Fruit fly (Drosophila melanogaster): ENCODE results near the gene Mfe2.

Gene Mfe2

dm6 chrX:16270795-16271194, at the start of gene Mfe2:
Mfe2 (plus strand) TSS chrX:16270951.
- peak; percentile 50 for TF ChIP-seq CG17801 (GFP tag; optimal IDR thresholded peaks at IDR 0.05; ENCODE audit: partially characterized antibody)

- no peak for TF ChIP-seq CG17801 (GFP tag; optimal IDR thresholded peaks at IDR 0.05; ENCODE audit: partially characterized antibody)
Observed at dm6 chrX:16231292-16231691, 39.5 kb upstream of the Mfe2 start.

DNA sequence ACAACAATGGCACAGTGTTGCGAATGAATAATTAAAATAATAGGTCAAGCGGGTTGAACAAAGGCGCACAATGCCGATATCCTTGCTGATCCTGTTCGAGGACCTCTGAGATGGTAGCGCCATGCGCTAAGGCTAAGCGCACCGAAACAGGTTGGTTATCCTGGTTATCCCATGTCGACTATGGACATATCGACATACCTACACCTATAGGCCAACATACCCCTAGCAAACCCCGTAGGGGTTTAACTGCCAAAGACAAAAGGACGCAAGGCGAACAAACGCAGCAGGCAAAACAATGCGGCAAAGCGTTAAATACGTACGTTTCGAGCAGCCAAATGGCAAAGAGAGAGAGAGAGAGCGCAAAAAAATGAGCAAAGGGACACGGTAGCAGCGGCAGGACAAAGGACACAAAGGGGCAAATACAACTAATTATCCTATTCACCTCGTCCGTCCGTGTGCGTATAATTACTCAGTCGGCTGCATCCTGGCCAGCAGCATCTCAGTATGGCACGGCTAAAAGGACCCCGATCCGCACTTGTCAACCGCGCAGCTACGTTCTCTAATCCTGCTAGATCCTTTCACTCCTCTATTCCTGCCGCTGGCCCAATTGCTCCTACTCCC, 28.8 kb upstream of the Mfe2 start:
- no peak for TF ChIP-seq CG17801 (GFP tag; optimal IDR thresholded peaks at IDR 0.05; ENCODE audit: partially characterized antibody)

- no peak for TF ChIP-seq CG17801 (GFP tag; optimal IDR thresholded peaks at IDR 0.05; ENCODE audit: partially characterized antibody)
Observed at dm6 chrX:16243989-16244388, 26.8 kb upstream of the Mfe2 start.

DNA sequence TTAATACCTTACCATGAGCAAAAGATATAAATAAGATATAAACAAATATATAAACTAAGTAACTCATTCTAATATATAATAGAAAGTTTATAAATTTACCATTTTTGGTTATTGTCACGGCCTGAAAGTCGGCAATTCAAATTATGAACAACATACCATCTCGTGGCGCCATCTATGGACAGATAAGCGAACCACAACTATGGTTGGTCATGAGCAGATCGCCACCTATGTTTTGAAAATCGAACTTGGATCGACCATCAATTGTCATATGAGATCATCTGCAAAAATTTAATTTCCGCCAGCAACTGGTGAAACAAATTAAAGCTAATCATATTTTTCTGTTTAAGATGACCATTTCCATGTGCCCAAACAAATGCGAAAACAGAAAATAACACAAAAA, 26.0 kb upstream of the Mfe2 start:
- no peak for TF ChIP-seq CG17801 (GFP tag; optimal IDR thresholded peaks at IDR 0.05; ENCODE audit: partially characterized antibody)

DNA sequence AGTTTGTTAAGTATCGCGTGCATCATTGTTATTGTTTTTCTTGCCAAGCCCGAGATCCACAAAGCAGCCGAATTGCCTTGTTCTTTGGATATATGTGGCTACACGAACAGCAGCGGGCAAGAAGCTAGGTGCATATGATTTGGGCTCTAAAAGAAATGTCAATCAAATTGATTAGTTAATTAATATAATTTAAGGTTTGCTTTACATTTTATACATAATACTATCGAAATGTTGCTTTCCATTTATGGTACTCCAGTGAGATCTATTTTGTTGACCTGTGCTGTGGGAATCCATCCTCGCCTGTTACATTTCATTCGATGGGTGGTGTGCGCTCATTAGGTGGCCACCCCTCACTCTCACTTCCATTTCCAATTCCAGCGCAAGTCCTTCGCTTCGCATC, 7.3 kb upstream of the Mfe2 start:
- no peak for TF ChIP-seq CG17801 (GFP tag; optimal IDR thresholded peaks at IDR 0.05; ENCODE audit: partially characterized antibody)

DNA sequence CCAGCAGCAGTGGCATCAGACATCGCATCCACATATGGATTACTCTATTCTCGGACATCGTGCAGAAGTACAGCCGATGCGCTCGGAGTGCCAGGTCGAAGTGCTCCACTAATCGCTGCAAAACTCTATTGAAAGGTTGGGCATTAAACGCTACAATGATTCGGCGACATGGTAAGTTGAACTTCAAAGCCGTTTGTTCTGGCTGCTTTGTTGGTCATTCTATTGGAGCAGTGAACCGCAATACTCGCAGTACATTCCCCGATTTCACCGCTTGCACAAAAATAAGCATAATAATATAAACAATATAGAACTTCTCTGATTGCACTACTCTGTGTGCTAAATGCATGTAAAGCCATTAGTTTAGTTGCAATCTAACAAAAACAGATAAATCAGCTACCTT, 4.3 kb upstream of the Mfe2 start, which contains the start of gene CG12507:
CG12507 (minus strand) TSS at position 101 of the 400 bp plus-strand sequence.
- no peak for TF ChIP-seq CG17801 (GFP tag; optimal IDR thresholded peaks at IDR 0.05; ENCODE audit: partially characterized antibody)

DNA sequence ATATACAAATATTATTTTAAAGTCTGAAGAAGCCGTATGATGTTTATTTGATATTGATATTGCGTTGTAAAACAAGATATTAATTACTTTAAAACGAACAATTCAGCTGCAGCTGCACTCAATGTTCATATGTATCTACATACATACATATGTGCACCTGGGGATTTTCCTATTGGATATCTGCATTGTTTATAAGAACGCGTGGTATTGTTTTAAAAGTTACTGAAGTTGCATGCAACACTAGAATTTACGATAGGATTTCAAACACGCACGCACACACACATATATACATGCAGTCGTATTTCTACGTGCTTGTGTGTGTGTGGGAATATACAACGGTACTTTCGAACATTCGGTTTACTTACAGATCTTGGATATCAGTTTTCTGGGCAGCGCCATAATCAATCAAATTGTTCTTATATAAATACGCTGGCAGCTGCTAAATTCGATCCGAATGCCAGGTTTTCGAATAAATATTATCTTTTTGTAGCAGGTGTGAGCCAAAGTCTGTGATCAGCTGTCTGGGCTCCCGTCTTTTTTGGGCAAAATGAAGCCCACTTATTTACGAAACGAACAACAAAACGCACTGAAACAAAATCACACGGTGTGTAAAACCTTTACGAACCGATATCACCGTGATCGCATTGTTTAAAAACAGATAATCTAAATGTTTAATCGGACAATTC, 4.6 kb downstream of the Mfe2 start:
- no peak for TF ChIP-seq CG17801 (GFP tag; optimal IDR thresholded peaks at IDR 0.05; ENCODE audit: partially characterized antibody)

DNA sequence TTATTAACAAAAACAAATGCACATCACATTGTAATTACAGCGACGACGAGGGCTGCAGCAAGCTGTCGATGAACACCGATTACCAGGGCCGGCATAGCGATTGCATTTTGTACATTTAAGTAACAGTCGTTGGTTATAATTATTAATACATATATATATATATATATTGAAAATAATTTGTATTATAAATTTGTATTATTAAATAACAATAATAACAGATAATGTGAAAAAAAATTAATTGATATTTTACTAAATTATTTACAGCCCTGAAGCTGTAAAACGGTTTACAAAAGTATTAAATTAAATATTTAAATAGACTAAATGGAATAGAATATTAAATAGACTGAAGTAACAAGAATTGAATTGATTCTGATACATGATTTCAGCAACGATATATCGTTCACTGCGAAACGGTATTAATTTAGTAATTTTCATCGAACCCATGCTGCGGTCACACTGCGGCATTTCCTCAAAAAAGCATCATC, 5.1 kb downstream of the Mfe2 start, which contains the start of the genes kat80 and Prosalpha4:
kat80 (minus strand) TSS at position 327 of the 485 bp plus-strand sequence.
Prosalpha4 (plus strand) TSS at position 417 of the 485 bp plus-strand sequence.
- TF ChIP-seq CG17801 (GFP tag; optimal IDR thresholded peaks at IDR 0.05; ENCODE audit: partially characterized antibody): no peak

DNA sequence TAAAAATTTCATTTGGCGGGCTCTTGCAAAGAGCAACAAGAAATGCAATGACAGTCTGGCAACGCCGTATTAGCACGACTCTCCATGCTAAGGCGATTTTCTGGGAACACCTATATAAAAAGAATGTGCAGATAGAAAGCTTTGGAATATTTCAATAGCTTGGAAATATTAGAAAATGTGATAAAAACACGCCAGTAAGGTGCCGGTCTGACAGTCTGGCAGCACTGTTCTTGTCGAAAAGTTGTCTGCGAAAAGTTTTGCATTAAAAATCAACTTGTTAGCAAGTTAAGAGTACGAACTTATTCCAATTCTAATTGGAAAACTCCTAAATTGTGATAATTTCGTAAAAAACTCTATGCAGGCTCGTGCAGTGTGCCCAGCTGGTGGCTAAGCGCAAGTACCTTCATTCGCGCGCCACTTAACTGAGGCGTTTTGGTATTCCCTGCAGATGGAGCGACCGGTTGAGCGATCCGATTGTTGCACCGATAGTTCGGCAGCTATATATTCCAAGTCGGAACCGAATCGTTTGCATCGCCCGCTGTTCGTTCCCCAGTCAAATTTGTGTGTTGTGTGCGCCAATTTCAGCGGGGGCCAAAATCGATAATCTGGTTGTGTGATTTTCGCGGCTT, 7.2 kb downstream of the Mfe2 start, which contains the start of gene eas:
eas (plus strand) TSS at position 451 of the 629 bp plus-strand sequence.
- TF ChIP-seq CG17801 (GFP tag; optimal IDR thresholded peaks at IDR 0.05; ENCODE audit: partially characterized antibody): no peak

DNA sequence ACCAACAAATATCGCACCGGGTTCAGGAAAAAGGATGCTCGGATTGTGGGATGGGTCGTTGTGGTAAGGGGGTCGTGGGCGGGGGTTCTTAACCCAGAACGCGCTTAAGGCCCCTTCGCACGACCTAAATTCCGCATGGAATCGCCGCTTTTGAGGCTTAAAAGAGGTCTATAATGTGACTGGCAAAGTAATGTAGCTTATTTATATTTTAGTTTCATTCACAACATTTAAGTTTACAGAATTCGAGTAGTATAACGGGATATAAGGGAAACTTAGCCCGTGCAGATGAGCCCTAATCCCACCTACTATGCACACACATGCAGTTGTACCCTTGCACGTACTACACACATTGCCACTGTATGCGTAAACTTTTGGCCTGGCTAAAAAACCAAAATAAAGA, 8.0 kb downstream of the Mfe2 start:
- TF ChIP-seq CG17801 (GFP tag; optimal IDR thresholded peaks at IDR 0.05; ENCODE audit: partially characterized antibody): peak; percentile 86

dm6 chrX:16279340-16279941, 8.7 kb downstream of the Mfe2 start:
- peak; percentile 45 for TF ChIP-seq CG17801 (GFP tag; optimal IDR thresholded peaks at IDR 0.05; ENCODE audit: partially characterized antibody)

DNA sequence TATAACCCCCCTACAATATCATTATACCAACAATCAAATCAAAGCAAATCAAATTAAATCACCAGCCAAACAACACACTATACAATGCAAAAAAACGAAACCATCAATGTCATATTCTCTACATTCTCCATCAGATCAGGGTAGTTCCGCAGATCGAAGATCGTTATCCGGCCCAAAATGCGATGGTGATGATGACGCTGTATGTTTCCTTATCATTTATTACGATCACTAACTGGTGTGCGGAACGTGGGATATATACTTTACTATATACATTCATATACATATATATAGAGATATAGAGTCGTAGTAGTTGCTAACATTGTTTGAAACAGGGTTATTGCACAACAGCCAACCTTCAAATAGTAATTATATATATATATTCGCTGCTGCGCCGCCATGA, 10.6 kb downstream of the Mfe2 start:
- TF ChIP-seq CG17801 (GFP tag; optimal IDR thresholded peaks at IDR 0.05; ENCODE audit: partially characterized antibody): no peak

dm6 chrX:16281717-16282529, 11.2 kb downstream of the Mfe2 start:
- TF ChIP-seq CG17801 (GFP tag; optimal IDR thresholded peaks at IDR 0.05; ENCODE audit: partially characterized antibody): no peak

All from ovary, adult (tissue).